Fruit fly (Drosophila melanogaster) whole organism, prepupa: ENCODE results near the gene Manf.

Source experiments
- CG10631 ChIP-seq: fragments of 200-800 bp; sonication (Bioruptor generic); optimal IDR thresholded peaks from 2 replicates; lab custom pipeline; 2016; ENCODE audit warnings: missing biosample characterization, missing genetic modification characterization
- CG11294 ChIP-seq: fragments of 200-800 bp; sonication (Bioruptor generic); IDR thresholded peaks from 2 replicates; pipeline ENCODE4 v1.3.6; 2022; ENCODE audit warnings: missing biosample characterization, missing genetic modification characterization
- CG11762 ChIP-seq: fragments of 200-800 bp; sonication (Bioruptor generic); optimal IDR thresholded peaks from 3 replicates; lab custom pipeline; 2016; ENCODE audit warnings: missing biosample characterization, missing genetic modification characterization; ENCODE audit not compliant: insufficient read depth
- CG11902 ChIP-seq: fragments of 200-800 bp; sonication (Bioruptor generic); optimal IDR thresholded peaks from 3 replicates; lab custom pipeline; 2016; ENCODE audit warnings: missing biosample characterization, missing genetic modification characterization
- CG15336 ChIP-seq: fragments of 200-800 bp; sonication (Bioruptor generic); IDR thresholded peaks from 2 replicates; pipeline ENCODE4 v1.3.6; 2022; ENCODE audit warnings: missing biosample characterization, missing genetic modification characterization
- CG1621 ChIP-seq: fragments of 200-800 bp; sonication (Bioruptor generic); optimal IDR thresholded peaks from 3 replicates; lab custom pipeline; 2018; ENCODE audit warnings: missing biosample characterization, mild to moderate bottlenecking, missing genetic modification characterization
- CG3032 ChIP-seq: fragments of 200-800 bp; optimal IDR thresholded peaks from 2 replicates; lab custom pipeline; 2019; ENCODE audit warnings: missing biosample characterization, mild to moderate bottlenecking, missing genetic modification characterization, moderate library complexity
- CG31627 ChIP-seq: fragments of 200-800 bp; sonication (Bioruptor generic); optimal IDR thresholded peaks from 3 replicates; lab custom pipeline; 2016; ENCODE audit warnings: missing biosample characterization, missing genetic modification characterization
- CG32006 ChIP-seq: fragments of 200-800 bp; sonication (Bioruptor generic); optimal IDR thresholded peaks from 3 replicates; lab custom pipeline; 2017; ENCODE audit warnings: missing biosample characterization, mild to moderate bottlenecking, missing genetic modification characterization
- CG34406 ChIP-seq: fragments of 200-800 bp; sonication (Bioruptor generic); optimal IDR thresholded peaks from 3 replicates; lab custom pipeline; 2016; ENCODE audit warnings: missing biosample characterization, missing genetic modification characterization
- CG3919 ChIP-seq: fragments of 200-800 bp; sonication (Bioruptor generic); optimal IDR thresholded peaks from 3 replicates; lab custom pipeline; 2016; ENCODE audit warnings: missing biosample characterization, missing genetic modification characterization
- CG4318 ChIP-seq: fragments of 200-800 bp; sonication (Bioruptor generic); optimal IDR thresholded peaks from 3 replicates; lab custom pipeline; 2017; ENCODE audit warnings: missing biosample characterization, mild to moderate bottlenecking, missing genetic modification characterization
- CG6163 ChIP-seq: fragments of 200-800 bp; sonication (Bioruptor generic); IDR thresholded peaks from 3 replicates; pipeline ENCODE4 v1.3.6; 2022; ENCODE audit warnings: missing biosample characterization, missing genetic modification characterization
- CG6276 ChIP-seq: fragments of 200-800 bp; sonication (Bioruptor generic); optimal IDR thresholded peaks from 2 replicates; lab custom pipeline; 2017; ENCODE audit warnings: missing biosample characterization, mild to moderate bottlenecking, missing genetic modification characterization
- CG6792 ChIP-seq: fragments of 200-800 bp; sonication (Bioruptor generic); optimal IDR thresholded peaks from 3 replicates; lab custom pipeline; 2016; ENCODE audit warnings: missing biosample characterization, missing genetic modification characterization
- CG6808 ChIP-seq: fragments of 200-800 bp; sonication (Bioruptor generic); optimal IDR thresholded peaks from 3 replicates; lab custom pipeline; 2017; ENCODE audit warnings: missing biosample characterization, missing genetic modification characterization, mild to moderate bottlenecking, moderate library complexity, missing genetic modification reagents
- CG6854 ChIP-seq: fragments of 200-800 bp; sonication (Bioruptor generic); optimal IDR thresholded peaks from 2 replicates; lab custom pipeline; 2017; ENCODE audit warnings: missing biosample characterization, mild to moderate bottlenecking, missing genetic modification characterization
- CG7368 ChIP-seq: fragments of 200-800 bp; sonication (Bioruptor generic); optimal IDR thresholded peaks from 3 replicates; lab custom pipeline; 2016; ENCODE audit warnings: missing biosample characterization, missing genetic modification characterization
- CG8119 ChIP-seq: fragments of 200-800 bp; sonication (Bioruptor generic); IDR thresholded peaks from 3 replicates; pipeline ENCODE4 v1.3.6; 2022; ENCODE audit warnings: missing biosample characterization, missing genetic modification characterization
- CG8319 ChIP-seq: fragments of 200-800 bp; sonication (Bioruptor generic); optimal IDR thresholded peaks from 3 replicates; lab custom pipeline; 2016; ENCODE audit warnings: missing biosample characterization, missing genetic modification characterization
- CG8632 ChIP-seq: fragments of 200-800 bp; sonication (Bioruptor generic); optimal IDR thresholded peaks from 3 replicates; lab custom pipeline; 2016; ENCODE audit warnings: missing biosample characterization, missing genetic modification characterization
- CG9139 ChIP-seq: fragments of 200-800 bp; sonication (Bioruptor generic); optimal IDR thresholded peaks from 3 replicates; lab custom pipeline; 2017; ENCODE audit warnings: missing biosample characterization, mild to moderate bottlenecking, missing genetic modification characterization
- Eip75B ChIP-seq: fragments of 200-800 bp; sonication (Bioruptor generic); optimal IDR thresholded peaks from 3 replicates; lab custom pipeline; 2016; ENCODE audit warnings: missing biosample characterization, missing genetic modification characterization
- Eip78C ChIP-seq: fragments of 200-800 bp; sonication (Bioruptor generic); peaks from one replicate; lab custom pipeline; 2016; ENCODE audit warnings: missing biosample characterization, missing genetic modification characterization
- Eip93F ChIP-seq: fragments of 200-800 bp; sonication (Bioruptor generic); optimal IDR thresholded peaks from 2 replicates; lab custom pipeline; 2016; ENCODE audit warnings: missing biosample characterization, mild to moderate bottlenecking, missing genetic modification characterization
- Ets21C ChIP-seq: fragments of 200-800 bp; sonication (Bioruptor generic); optimal IDR thresholded peaks from 3 replicates; lab custom pipeline; 2016; ENCODE audit warnings: missing biosample characterization, missing genetic modification characterization
- Ets96B ChIP-seq: fragments of 200-800 bp; optimal IDR thresholded peaks from 2 replicates; lab custom pipeline; 2019; ENCODE audit warnings: missing biosample characterization, mild to moderate bottlenecking, missing genetic modification characterization, moderate library complexity
- Gug ChIP-seq: fragments of 200-800 bp; sonication (Bioruptor generic); IDR thresholded peaks from 2 replicates; pipeline ENCODE4 v1.3.6; 2022; ENCODE audit warnings: missing biosample characterization, missing genetic modification characterization
- Hr39 ChIP-seq: fragments of 200-800 bp; sonication (Bioruptor generic); optimal IDR thresholded peaks from 2 replicates; lab custom pipeline; 2016; ENCODE audit warnings: missing biosample characterization, missing genetic modification characterization
- Hr4 ChIP-seq: fragments of 200-800 bp; sonication (Bioruptor generic); optimal IDR thresholded peaks from 3 replicates; lab custom pipeline; 2016; ENCODE audit warnings: missing biosample characterization, missing genetic modification characterization
- Lpt ChIP-seq: fragments of 200-800 bp; sonication (Bioruptor generic); optimal IDR thresholded peaks from 3 replicates; lab custom pipeline; 2016; ENCODE audit warnings: missing biosample characterization, missing genetic modification characterization
- Met ChIP-seq: fragments of 200-800 bp; sonication (Bioruptor generic); optimal IDR thresholded peaks from 3 replicates; lab custom pipeline; 2016; ENCODE audit warnings: missing biosample characterization, missing genetic modification characterization
- OdsH ChIP-seq: fragments of 200-800 bp; sonication (Bioruptor generic); optimal IDR thresholded peaks from 3 replicates; lab custom pipeline; 2016; ENCODE audit warnings: missing biosample characterization, missing genetic modification characterization
- Smox ChIP-seq: fragments of 200-800 bp; sonication (Bioruptor generic); optimal IDR thresholded peaks from 3 replicates; lab custom pipeline; 2016; ENCODE audit warnings: missing biosample characterization, missing genetic modification characterization
- Sox102F ChIP-seq: fragments of 200-800 bp; sonication (Bioruptor generic); optimal IDR thresholded peaks from 2 replicates; lab custom pipeline; 2016; ENCODE audit warnings: missing biosample characterization, mild to moderate bottlenecking, missing genetic modification characterization
- Sox14 ChIP-seq: fragments of 200-800 bp; sonication (Bioruptor generic); optimal IDR thresholded peaks from 3 replicates; lab custom pipeline; 2016; ENCODE audit warnings: missing biosample characterization, missing genetic modification characterization
- Sox15 ChIP-seq: fragments of 200-800 bp; sonication (Bioruptor generic); optimal IDR thresholded peaks from 3 replicates; lab custom pipeline; 2016; ENCODE audit warnings: missing biosample characterization, missing genetic modification characterization
- achi ChIP-seq: fragments of 200-800 bp; sonication (Bioruptor generic); optimal IDR thresholded peaks from 3 replicates; lab custom pipeline; 2016; ENCODE audit warnings: missing biosample characterization, missing genetic modification characterization
- acj6 ChIP-seq: fragments of 200-800 bp; sonication (Bioruptor generic); optimal IDR thresholded peaks from 3 replicates; lab custom pipeline; 2016; ENCODE audit warnings: missing biosample characterization, missing genetic modification characterization
- dac ChIP-seq: fragments of 200-800 bp; sonication (Bioruptor generic); optimal IDR thresholded peaks from 2 replicates; lab custom pipeline; 2017; ENCODE audit warnings: missing biosample characterization, mild to moderate bottlenecking, missing genetic modification characterization
- eg ChIP-seq: fragments of 200-800 bp; sonication (Bioruptor generic); IDR thresholded peaks from 3 replicates; pipeline ENCODE4 v1.3.6; 2022; ENCODE audit warnings: missing biosample characterization, missing genetic modification characterization
- fd59A ChIP-seq: fragments of 200-800 bp; sonication (Bioruptor generic); optimal IDR thresholded peaks from 2 replicates; lab custom pipeline; 2017; ENCODE audit warnings: missing biosample characterization, mild to moderate bottlenecking, missing genetic modification characterization, missing genetic modification reagents
- fd85E ChIP-seq: fragments of 200-800 bp; sonication (Bioruptor generic); optimal IDR thresholded peaks from 3 replicates; lab custom pipeline; 2016; ENCODE audit warnings: missing biosample characterization, missing genetic modification characterization
- fkh ChIP-seq: fragments of 200-800 bp; sonication (Bioruptor generic); optimal IDR thresholded peaks from 3 replicates; lab custom pipeline; 2017; ENCODE audit warnings: missing biosample characterization, mild to moderate bottlenecking, missing genetic modification characterization, moderate library complexity
- net ChIP-seq: fragments of 200-800 bp; sonication (Bioruptor generic); optimal IDR thresholded peaks from 3 replicates; lab custom pipeline; 2016; ENCODE audit warnings: missing biosample characterization, missing genetic modification characterization
- pdm3 ChIP-seq: fragments of 200-800 bp; sonication (Bioruptor generic); optimal IDR thresholded peaks from 3 replicates; lab custom pipeline; 2016; ENCODE audit warnings: missing biosample characterization, missing genetic modification characterization
- salr ChIP-seq, 2 experiments: fragments of 200-800 bp; sonication (Bioruptor generic); optimal IDR thresholded peaks; 3 replicates each; lab custom pipeline; 2016 to 2018; ENCODE audit warnings: missing biosample characterization in 2 of 2, missing genetic modification characterization in 2 of 2, mild to moderate bottlenecking in 1 of 2
- spab ChIP-seq: fragments of 200-800 bp; sonication (Bioruptor generic); optimal IDR thresholded peaks from 2 replicates; lab custom pipeline; 2017; ENCODE audit warnings: missing biosample characterization, mild to moderate bottlenecking, missing genetic modification characterization, missing genetic modification reagents
- svp ChIP-seq: fragments of 200-800 bp; sonication (Bioruptor generic); peaks from one replicate; lab custom pipeline; 2016; ENCODE audit warnings: missing biosample characterization, missing genetic modification characterization
- topi ChIP-seq: fragments of 200-800 bp; sonication (Bioruptor generic); optimal IDR thresholded peaks from 3 replicates; lab custom pipeline; 2016; ENCODE audit warnings: missing biosample characterization, missing genetic modification characterization
- vri ChIP-seq: fragments of 200-800 bp; sonication (Bioruptor generic); optimal IDR thresholded peaks from 3 replicates; lab custom pipeline; 2016; ENCODE audit warnings: missing biosample characterization, mild to moderate bottlenecking, missing genetic modification characterization

Manf gene

dm6 chr3R:16368288-16368687 is 19.1 kb downstream of the Manf start, which contains the start of gene js:
Gene js (minus strand): TSS chr3R:16368306.
- TF ChIP-seq acj6: peak; percentile 61
- TF ChIP-seq fkh: no peak
- TF ChIP-seq Sox102F (GFP tag; lab: Kevin White, UChicago): peak; percentile 50
- TF ChIP-seq Ets96B (tag; lab: Kevin White, UChicago): no peak
- TF ChIP-seq CG3919: peak; percentile 73
- TF ChIP-seq CG11902 (GFP tag; lab: Kevin White, UChicago): no peak
- TF ChIP-seq spab (GFP tag; lab: Kevin White, UChicago): no peak
- peak; percentile 76 for TF ChIP-seq pdm3 (GFP tag; lab: Kevin White, UChicago)
- no peak for TF ChIP-seq CG6792
- TF ChIP-seq Hr4 (GFP tag; lab: Kevin White, UChicago): peak; percentile 81
- TF ChIP-seq CG8119 (GFP tag; lab: Robert Waterston, UW): peak; percentile 83
- peak; percentile 62 for TF ChIP-seq eg (GFP tag; lab: Robert Waterston, UW)
- no peak for TF ChIP-seq CG1621
- TF ChIP-seq CG6808 (GFP tag; lab: Kevin White, UChicago): peak; percentile 27
- TF ChIP-seq Hr39: peak; percentile 53
- TF ChIP-seq Lpt: peak; percentile 75
- no peak for TF ChIP-seq CG8632 (GFP tag; lab: Kevin White, UChicago)
- no peak for TF ChIP-seq vri (GFP tag; lab: Kevin White, UChicago)
- TF ChIP-seq fd59A: no peak
- peak; percentile 9 for TF ChIP-seq CG10631 (GFP tag; lab: Kevin White, UChicago)
- TF ChIP-seq Met: peak; percentile 53
- TF ChIP-seq CG34406: peak; percentile 33
- peak; percentile 91 for TF ChIP-seq CG32006 (GFP tag; lab: Kevin White, UChicago)
- TF ChIP-seq svp: no peak
- peak in 1 of 2 experiments; percentile 62 for TF ChIP-seq salr (GFP tag; optimal IDR thresholded peaks at IDR 0.05; lab: Kevin White, UChicago)
- no peak for TF ChIP-seq CG6854 (GFP tag; lab: Kevin White, UChicago)
- TF ChIP-seq CG11294 (GFP tag; lab: Robert Waterston, UW): no peak
- TF ChIP-seq dac (GFP tag; lab: Kevin White, UChicago): peak; percentile 62
- TF ChIP-seq Sox15 (GFP tag; lab: Kevin White, UChicago): peak; percentile 18
- TF ChIP-seq net: no peak
- no peak for TF ChIP-seq Eip78C (GFP tag; lab: Kevin White, UChicago)
- peak; percentile 49 for TF ChIP-seq CG31627 (GFP tag; lab: Kevin White, UChicago)
- TF ChIP-seq CG3032 (tag; lab: Kevin White, UChicago): no peak
- peak; percentile 67 for TF ChIP-seq CG11762
- peak; percentile 67 for TF ChIP-seq achi
- TF ChIP-seq CG4318 (GFP tag; lab: Kevin White, UChicago): peak; percentile 78
- 0 out of 2 replicates have a peak, but pooled peaks have one; percentile 31 for TF ChIP-seq Gug (GFP tag; lab: Robert Waterston, UW)
- TF ChIP-seq CG6276 (GFP tag; lab: Kevin White, UChicago): peak; percentile 73
- TF ChIP-seq Smox: peak; percentile 45
- TF ChIP-seq fd85E (GFP tag; lab: Kevin White, UChicago): no peak
- peak; percentile 24 for TF ChIP-seq CG8319 (GFP tag; lab: Kevin White, UChicago)
- peak; percentile 44 for TF ChIP-seq topi
- peak; percentile 75 for TF ChIP-seq OdsH
- no peak for TF ChIP-seq Eip93F (GFP tag; lab: Kevin White, UChicago)
- peak; percentile 66; the same call in 2 of the 3 replicates for TF ChIP-seq CG6163
- peak; percentile 30 for TF ChIP-seq CG7368 (GFP tag; lab: Kevin White, UChicago)
- TF ChIP-seq Eip75B (GFP tag; lab: Kevin White, UChicago): no peak
- TF ChIP-seq Ets21C: no peak
- peak; percentile 59 for TF ChIP-seq Sox14 (GFP tag; lab: Kevin White, UChicago)
- no peak for TF ChIP-seq CG9139 (GFP tag; lab: Kevin White, UChicago)
- TF ChIP-seq CG15336 (GFP tag; lab: Robert Waterston, UW): peak; percentile 84
